Worm (Caenorhabditis elegans) whole organism, L4 larva: ENCODE measurements around the gene str-230.
A peak's percentile ranks its signal among the peaks of the same experiment; 100 is the strongest.

Source experiments
- F10B5.3 ChIP-seq: sonication (generic microtip); optimal IDR thresholded peaks from 2 replicates; lab custom pipeline; 2016; ENCODE audit warnings: mild to moderate bottlenecking, missing genetic modification characterization, missing compliant biosample characterization
- T26A8.4 ChIP-seq: fragments of 200-800 bp; sonication (Bioruptor generic); IDR thresholded peaks from 2 replicates; pipeline ENCODE4 v1.3.6; 2022; ENCODE audit warnings: missing genetic modification characterization, missing compliant biosample characterization
- Y5F2A.4 ChIP-seq: fragments of 200-800 bp; sonication (Bioruptor generic); optimal IDR thresholded peaks from 2 replicates; lab custom pipeline; 2018; ENCODE audit warnings: mild to moderate bottlenecking, missing genetic modification characterization, missing compliant biosample characterization
- aha-1 ChIP-seq: fragments of 150-350 bp; peaks from one replicate; lab custom pipeline; 2014; ENCODE audit warnings: missing biosample characterization, missing genetic modification characterization
- ceh-28 ChIP-seq: fragments of 150-350 bp; optimal IDR thresholded peaks from 2 replicates; lab custom pipeline; 2014; ENCODE audit warnings: missing biosample characterization, missing genetic modification reagents, missing genetic modification characterization
- dmd-6 ChIP-seq: fragments of 200-800 bp; sonication (Bioruptor generic); IDR thresholded peaks from 2 replicates; pipeline ENCODE4 v1.3.6; 2022; ENCODE audit warnings: missing genetic modification reagents, missing genetic modification characterization, missing compliant biosample characterization
- dmd-9 ChIP-seq: fragments of 200-800 bp; sonication (Bioruptor generic); IDR thresholded peaks from 2 replicates; pipeline ENCODE4 v1.3.6; 2022; ENCODE audit warnings: missing genetic modification reagents, missing genetic modification characterization, missing compliant biosample characterization
- egl-43 ChIP-seq: fragments of 200-800 bp; sonication (Bioruptor generic); IDR thresholded peaks from 2 replicates; pipeline ENCODE4 v1.3.6; 2022; ENCODE audit warnings: missing genetic modification reagents, missing genetic modification characterization, missing compliant biosample characterization
- fkh-10 ChIP-seq: fragments of 150-350 bp; optimal IDR thresholded peaks from 2 replicates; lab custom pipeline; 2014; ENCODE audit warnings: missing biosample characterization, missing genetic modification reagents, missing genetic modification characterization
- hlh-30 ChIP-seq: sonication (generic microtip); optimal IDR thresholded peaks from 2 replicates; lab custom pipeline; 2017; ENCODE audit warnings: antibody characterized with exemption, mild to moderate bottlenecking, missing genetic modification characterization, missing compliant biosample characterization; ENCODE audit not compliant: insufficient read depth
- jun-1 ChIP-seq: fragments of 150-350 bp; optimal IDR thresholded peaks from 2 replicates; lab custom pipeline; 2014; ENCODE audit warnings: missing biosample characterization, missing genetic modification reagents, missing genetic modification characterization
- madf-5 ChIP-seq, 2 experiments: fragments of 200-800 bp; sonication (Bioruptor generic); IDR thresholded peaks; 2 replicates each; pipeline ENCODE4 v1.3.6; 2022; ENCODE audit warnings: missing compliant biosample characterization in 2 of 2, missing genetic modification characterization in 2 of 2
- mxl-2 ChIP-seq: fragments of 200-800 bp; sonication (Bioruptor generic); conservative IDR thresholded peaks from 2 replicates; pipeline ENCODE4 v1.3.6; 2022; ENCODE audit warnings: missing genetic modification reagents, missing genetic modification characterization, missing compliant biosample characterization
- nhr-10 ChIP-seq: fragments of 150-350 bp; optimal IDR thresholded peaks from 2 replicates; lab custom pipeline; 2014; ENCODE audit warnings: missing biosample characterization, missing genetic modification characterization
- nhr-102 ChIP-seq: sonication (generic microtip); optimal IDR thresholded peaks from 2 replicates; lab custom pipeline; 2016; ENCODE audit warnings: mild to moderate bottlenecking, missing genetic modification characterization, moderate library complexity, missing compliant biosample characterization
- nhr-11 ChIP-seq: fragments of 150-350 bp; optimal IDR thresholded peaks from 2 replicates; lab custom pipeline; 2014; ENCODE audit warnings: missing biosample characterization, missing genetic modification characterization
- nhr-48 ChIP-seq: sonication (generic microtip); optimal IDR thresholded peaks from 2 replicates; lab custom pipeline; 2016; ENCODE audit warnings: mild to moderate bottlenecking, missing genetic modification characterization, missing compliant biosample characterization
- nhr-77 ChIP-seq: fragments of 150-350 bp; optimal IDR thresholded peaks from 2 replicates; lab custom pipeline; 2014; ENCODE audit warnings: missing biosample characterization, missing genetic modification characterization
- pha-4 ChIP-seq, 2 experiments: fragments of 150-350 bp in 1 of 2; fragments of 200-800 bp in 1 of 2; sonication (Bioruptor generic) in 1 of 2; IDR thresholded peaks in 1 of 2; optimal IDR thresholded peaks in 1 of 2; 2 replicates each; pipeline versions ENCODE4 v1.3.6 to Lab custom; 2014 to 2022; ENCODE audit warnings: missing genetic modification characterization in 2 of 2, missing genetic modification reagents in 2 of 2, missing biosample characterization in 1 of 2, missing compliant biosample characterization in 1 of 2
- php-3 ChIP-seq: fragments of 200-800 bp; sonication (Bioruptor generic); IDR thresholded peaks from 2 replicates; pipeline ENCODE4 v1.3.6; 2022; ENCODE audit warnings: missing genetic modification reagents, missing genetic modification characterization, missing compliant biosample characterization
- pqm-1 ChIP-seq: sonication (generic microtip); optimal IDR thresholded peaks from 2 replicates; lab custom pipeline; 2017; ENCODE audit warnings: missing biosample characterization, missing genetic modification characterization
- rbr-2 ChIP-seq: sonication (generic microtip); optimal IDR thresholded peaks from 2 replicates; lab custom pipeline; 2016; ENCODE audit warnings: missing genotype, missing genetic modification characterization, missing compliant biosample characterization
- set-16 ChIP-seq: fragments of 200-800 bp; sonication (Bioruptor generic); IDR thresholded peaks from 2 replicates; pipeline ENCODE4 v1.3.6; 2022; ENCODE audit warnings: missing genetic modification reagents, missing genetic modification characterization, missing compliant biosample characterization
- skn-1 ChIP-seq: fragments of 150-350 bp; optimal IDR thresholded peaks from 2 replicates; lab custom pipeline; 2014; ENCODE audit warnings: missing biosample characterization, missing genetic modification characterization
- spr-1 ChIP-seq: sonication (generic microtip); optimal IDR thresholded peaks from 2 replicates; lab custom pipeline; 2016; ENCODE audit warnings: mild to moderate bottlenecking, missing genetic modification characterization, missing compliant biosample characterization
- tag-97 ChIP-seq: fragments of 200-800 bp; sonication (Bioruptor generic); IDR thresholded peaks from 2 replicates; pipeline ENCODE4 v1.3.6; 2022; ENCODE audit warnings: missing genetic modification characterization, missing compliant biosample characterization
- tra-1 ChIP-seq: fragments of 200-800 bp; sonication (Bioruptor generic); IDR thresholded peaks from 2 replicates; pipeline ENCODE4 v1.3.6; 2022; ENCODE audit warnings: missing genetic modification reagents, missing genetic modification characterization, missing compliant biosample characterization
- unc-130 ChIP-seq: sonication (generic microtip); optimal IDR thresholded peaks from 2 replicates; lab custom pipeline; 2016; ENCODE audit warnings: missing genetic modification reagents, missing genetic modification characterization, missing compliant biosample characterization
- unc-39 ChIP-seq: sonication (generic microtip); optimal IDR thresholded peaks from 2 replicates; lab custom pipeline; 2017; ENCODE audit warnings: missing biosample characterization, missing genetic modification characterization
- unc-62 ChIP-seq, 3 experiments: fragments of 150-350 bp in 1 of 3; sonication (generic microtip); optimal IDR thresholded peaks in 2 of 3; peaks in 1 of 3; 1 replicate in 1 of 3; 2 replicates in 2 of 3; lab custom pipeline; 2014 to 2017; ENCODE audit warnings: missing biosample characterization in 3 of 3, missing genetic modification characterization in 3 of 3, missing genetic modification reagents in 3 of 3, missing genotype in 1 of 3
- vab-7 ChIP-seq: fragments of 200-800 bp; sonication (Bioruptor generic); IDR thresholded peaks from 2 replicates; pipeline ENCODE4 v1.3.6; 2022; ENCODE audit warnings: missing genetic modification reagents, missing genetic modification characterization, missing compliant biosample characterization
- zfp-2 ChIP-seq: sonication (generic microtip); optimal IDR thresholded peaks from 2 replicates; lab custom pipeline; 2016; ENCODE audit warnings: mild to moderate bottlenecking, missing genetic modification characterization, missing compliant biosample characterization
- zfp-3 ChIP-seq: fragments of 200-800 bp; sonication (Bioruptor generic); conservative IDR thresholded peaks from 2 replicates; pipeline ENCODE4 v1.3.6; 2022; ENCODE audit warnings: missing genetic modification reagents, missing genetic modification characterization, missing compliant biosample characterization
- zip-11 ChIP-seq: fragments of 200-800 bp; sonication (Bioruptor generic); IDR thresholded peaks from 2 replicates; pipeline ENCODE4 v1.3.6; 2022; ENCODE audit warnings: missing genetic modification characterization, missing compliant biosample characterization
- zip-2 ChIP-seq: fragments of 150-350 bp; optimal IDR thresholded peaks from 2 replicates; lab custom pipeline; 2014; ENCODE audit warnings: missing biosample characterization, missing genetic modification characterization
- ztf-11 ChIP-seq: fragments of 150-350 bp; optimal IDR thresholded peaks from 2 replicates; lab custom pipeline; 2014; ENCODE audit warnings: missing biosample characterization, missing genetic modification characterization

str-230 gene

DNA sequence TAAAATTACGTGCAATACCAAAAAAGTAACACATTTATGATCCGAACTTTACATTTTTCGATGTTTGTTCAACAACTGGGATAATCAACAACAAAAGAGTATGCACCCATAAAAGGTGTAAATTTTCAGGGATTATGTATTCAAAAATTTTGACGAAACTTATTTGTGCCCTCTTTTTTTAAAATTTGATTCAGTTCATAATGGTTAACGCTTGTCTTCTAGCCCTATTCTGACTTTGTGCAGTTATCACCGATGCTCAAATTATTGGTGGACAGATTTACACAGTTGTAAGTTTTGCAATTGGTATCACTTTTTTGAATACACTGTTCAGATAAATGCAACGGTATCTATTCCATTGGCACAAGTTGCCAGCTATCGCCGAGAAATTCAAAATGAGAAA lies 38.0 kb upstream of the str-230 start, which contains the start of gene K02E11.6:
K02E11.6 (plus strand) TSS at position 149 of the 400 bp plus-strand sequence.
- TF ChIP-seq unc-62 (GFP tag; optimal IDR thresholded peaks at IDR 0.05 in 1 of 2; lab: Kevin White, UChicago) (peak in 1 of 2 experiments; percentile 98), unc-62 (tag; optimal IDR thresholded peaks at IDR 0.05; lab: Kevin White, UChicago) (no peak), nhr-77 (no peak)

DNA sequence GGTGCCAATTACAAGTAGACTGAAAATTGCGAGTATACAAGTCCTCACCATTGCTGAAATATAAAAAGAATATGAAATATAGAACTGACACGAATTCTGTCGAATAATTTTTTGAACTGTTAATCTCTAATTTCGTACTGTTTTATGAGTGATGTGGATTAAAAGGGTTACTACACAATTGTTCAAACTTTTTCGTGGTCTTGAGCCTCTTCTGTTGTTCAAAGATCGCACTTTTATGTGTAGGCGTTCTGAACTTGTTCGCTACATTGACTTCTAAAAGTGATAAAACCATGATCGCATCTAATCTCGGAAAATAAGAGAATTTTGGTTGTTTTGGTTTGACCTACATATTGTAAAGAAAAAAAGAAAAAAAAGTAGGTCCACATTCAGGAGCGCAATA lies 37.4 kb upstream of the str-230 start, which contains the start of gene K02E11.4:
K02E11.4 (minus strand) TSS at position 101 of the 400 bp plus-strand sequence.
- TF ChIP-seq dmd-6 (GFP tag; lab: Robert Waterston, UW) (no peak), tag-97 (GFP tag; lab: Robert Waterston, UW) (no peak), tra-1 (GFP tag; lab: Robert Waterston, UW) (no peak), pqm-1 (no peak), nhr-10 (tag; lab: Kevin White, UChicago) (no peak), vab-7 (GFP tag; lab: Robert Waterston, UW) (no peak)

DNA sequence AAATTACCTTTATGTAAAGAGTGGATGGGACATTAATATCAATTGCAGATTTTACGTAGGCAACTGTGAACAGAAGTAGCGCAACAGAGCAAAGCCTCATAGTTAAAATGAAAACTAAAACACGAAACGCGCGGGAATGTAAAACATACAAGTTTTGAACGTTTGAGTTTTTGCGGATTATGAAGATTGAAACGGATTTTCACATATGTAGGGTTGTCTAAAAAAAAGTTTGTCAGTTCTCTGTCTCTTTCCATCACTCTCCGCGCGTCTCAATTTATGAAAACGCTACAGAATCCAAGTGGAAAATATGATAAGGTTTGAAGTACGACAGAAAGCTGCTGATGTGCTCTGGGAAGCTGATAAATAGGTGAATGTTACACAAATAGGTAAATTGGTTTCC lies 36.1 kb upstream of the str-230 start, which contains the start of gene K02E11.3:
K02E11.3 (minus strand) TSS at position 101 of the 400 bp plus-strand sequence.
- TF ChIP-seq php-3 (GFP tag; lab: Robert Waterston, UW) (no peak), pha-4 (GFP tag; IDR thresholded peaks at IDR 0.05; lab: Robert Waterston, UW) (no peak), pha-4 (tag; optimal IDR thresholded peaks at IDR 0.05; lab: Kevin White, UChicago) (no peak), zip-2 (no peak), zfp-3 (GFP tag; lab: Robert Waterston, UW) (no peak), dmd-9 (GFP tag; lab: Robert Waterston, UW) (no peak), T26A8.4 (no peak), rbr-2 (no peak)

DNA sequence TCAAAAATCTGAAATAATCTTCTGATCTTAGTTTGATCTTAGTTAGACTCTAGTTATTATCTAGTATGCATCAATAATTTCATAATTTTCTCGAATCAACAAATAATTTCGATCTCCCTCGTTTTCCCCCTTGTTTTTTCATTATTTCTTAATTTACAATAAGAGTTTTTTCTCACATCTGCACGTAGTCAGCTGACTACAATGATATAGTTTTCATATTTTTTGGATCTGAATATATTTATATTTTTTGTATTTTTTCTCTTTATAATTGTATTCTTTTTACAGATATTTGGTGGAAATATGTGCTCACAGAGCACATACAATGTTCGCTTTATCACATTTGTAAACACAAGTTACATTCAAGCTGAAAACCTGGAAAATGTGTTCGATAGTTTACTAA lies 33.3 kb upstream of the str-230 start, which contains the start of gene sre-7:
sre-7 (plus strand) TSS at position 301 of the 400 bp plus-strand sequence.
- TF ChIP-seq aha-1 (tag; lab: Kevin White, UChicago) (no peak), zfp-2 (tag; lab: Kevin White, UChicago) (no peak), nhr-48 (tag; lab: Kevin White, UChicago) (no peak), ztf-11 (tag; lab: Kevin White, UChicago) (no peak), ceh-28 (tag; lab: Kevin White, UChicago) (no peak), skn-1 (tag; lab: Kevin White, UChicago) (no peak), hlh-30 (tag; lab: Kevin White, UChicago) (no peak), egl-43 (GFP tag; lab: Robert Waterston, UW) (no peak)

DNA sequence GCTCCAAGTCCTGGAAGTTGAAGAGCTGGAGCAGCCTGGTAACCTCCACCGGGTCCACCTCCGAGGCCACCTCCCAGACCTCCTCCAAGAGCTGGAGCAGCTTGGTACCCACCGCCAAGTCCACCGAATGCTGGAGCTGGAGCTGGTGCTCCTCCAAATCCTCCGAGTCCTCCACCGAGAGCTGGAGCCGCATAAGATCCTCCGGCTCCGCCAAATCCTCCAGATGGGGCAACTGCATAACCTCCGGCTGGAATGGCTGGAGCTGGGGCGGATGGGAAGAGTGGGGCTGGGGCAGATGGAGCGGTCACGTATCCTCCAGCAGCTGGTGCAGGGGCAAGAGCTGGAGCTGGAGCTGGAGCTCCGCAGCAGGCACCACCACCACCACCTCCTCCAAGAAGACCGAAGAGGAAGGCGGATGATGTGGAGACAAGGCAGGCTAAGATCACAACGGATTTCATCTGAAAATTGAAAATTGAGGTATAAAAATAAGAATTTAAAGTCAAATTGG lies 30.1 kb upstream of the str-230 start, which contains the start of gene K02E11.10:
K02E11.10 (minus strand) TSS at position 458 of the 508 bp plus-strand sequence.
- TF ChIP-seq unc-130 (GFP tag; lab: Kevin White, UChicago) (no peak), pqm-1 (no peak), mxl-2 (no peak), Y5F2A.4 (no peak), spr-1 (tag; lab: Kevin White, UChicago) (peak; percentile 9), nhr-11 (tag; lab: Kevin White, UChicago) (no peak), unc-39 (tag; lab: Kevin White, UChicago) (no peak), jun-1 (no peak), aha-1 (tag; lab: Kevin White, UChicago) (peak; percentile 56), nhr-102 (tag; lab: Kevin White, UChicago) (no peak), madf-5 (GFP tag; IDR thresholded peaks at IDR 0.05; lab: Robert Waterston, UW) (0 out of 4 replicates have a peak, but pooled peaks of 1 of the 2 experiments have one; percentile 40), ceh-28 (tag; lab: Kevin White, UChicago) (no peak), fkh-10 (no peak), set-16 (GFP tag; lab: Robert Waterston, UW) (peak; percentile 97), dmd-6 (GFP tag; lab: Robert Waterston, UW) (no peak), zip-11 (GFP tag; lab: Robert Waterston, UW) (no peak), F10B5.3 (tag; lab: Kevin White, UChicago) (no peak)
